Worm (Caenorhabditis elegans) whole organism, L4 larva: Measurements from ENCODE around the gene C28A5.6.

Experiments
- ama-1 ChIP-seq: fragments of 150-350 bp; optimal IDR thresholded peaks from 2 replicates; lab custom pipeline; 2014; ENCODE audit warnings: inconsistent platforms, mixed read lengths
- dmd-9 ChIP-seq: fragments of 200-800 bp; sonication (Bioruptor generic); IDR thresholded peaks from 2 replicates; pipeline ENCODE4 v1.3.6; 2022; ENCODE audit warnings: missing genetic modification reagents, missing genetic modification characterization, missing compliant biosample characterization
- fos-1 ChIP-seq: fragments of 150-350 bp; optimal IDR thresholded peaks from 2 replicates; lab custom pipeline; 2014; ENCODE audit warnings: missing biosample characterization, missing genetic modification characterization
- lin-13 ChIP-seq: fragments of 150-350 bp; optimal IDR thresholded peaks from 2 replicates; lab custom pipeline; 2014; ENCODE audit warnings: missing biosample characterization, missing genetic modification reagents, missing genetic modification characterization
- lir-3 ChIP-seq: sonication (generic microtip); optimal IDR thresholded peaks from 2 replicates; lab custom pipeline; 2016; ENCODE audit warnings: mild to moderate bottlenecking, missing genetic modification characterization, missing compliant biosample characterization
- mdl-1 ChIP-seq, 2 experiments: fragments of 150-350 bp in 1 of 2; sonication (generic microtip) in 1 of 2; optimal IDR thresholded peaks; 2 replicates each; lab custom pipeline; 2014 to 2017; ENCODE audit warnings: missing biosample characterization in 2 of 2, missing genetic modification characterization in 2 of 2
- snpc-4 ChIP-seq: fragments of 150-350 bp; optimal IDR thresholded peaks from 2 replicates; lab custom pipeline; 2014; ENCODE audit warnings: missing biosample characterization, missing genetic modification characterization
- tra-1 ChIP-seq: fragments of 200-800 bp; sonication (Bioruptor generic); IDR thresholded peaks from 2 replicates; pipeline ENCODE4 v1.3.6; 2022; ENCODE audit warnings: missing genetic modification reagents, missing genetic modification characterization, missing compliant biosample characterization

ce11 chrIII:4475428-4475968, 46.2 kb upstream of the C28A5.6 start, which contains the start of gene rps-1:
- peak; percentile 93 to 96 for TF ChIP-seq mdl-1 (tag; optimal IDR thresholded peaks at IDR 0.05; lab: Kevin White, UChicago)
- TF ChIP-seq lin-13 (GFP tag; lab: Kevin White, UChicago) = peak; percentile 98
- peak; percentile 99 for TF ChIP-seq tra-1 (GFP tag; lab: Robert Waterston, UW)
- peak; percentile 98 for TF ChIP-seq dmd-9 (GFP tag; lab: Robert Waterston, UW)
- TF ChIP-seq lir-3 (tag; lab: Kevin White, UChicago) = peak; percentile 64
- peak; percentile 57 for TF ChIP-seq snpc-4
- peak; percentile 77 for TF ChIP-seq ama-1 (lab: Kevin White, UChicago)
- no peak for TF ChIP-seq fos-1
